Fruit fly (Drosophila melanogaster) whole organism, adult: ENCODE results near the gene trp.

ENCODE experiments used
- CG11617 ChIP-seq: fragments of 200-800 bp; sonication (Bioruptor generic); optimal IDR thresholded peaks from 2 replicates; lab custom pipeline; 2017; ENCODE audit warnings: mild to moderate bottlenecking, missing biosample characterization, missing genetic modification reagents, missing genetic modification characterization
- CG12768 ChIP-seq: fragments of 200-800 bp; sonication (Bioruptor generic); optimal IDR thresholded peaks from 2 replicates; lab custom pipeline; 2017; ENCODE audit warnings: missing biosample characterization, missing genetic modification characterization, mild to moderate bottlenecking, moderate library complexity, missing genetic modification reagents
- CG1620 ChIP-seq: fragments of 200-800 bp; sonication (Bioruptor generic); optimal IDR thresholded peaks from 2 replicates; lab custom pipeline; 2016; ENCODE audit warnings: missing biosample characterization, missing genetic modification characterization
- CG33017 ChIP-seq: fragments of 200-800 bp; sonication (Bioruptor generic); optimal IDR thresholded peaks from 2 replicates; lab custom pipeline; 2018; ENCODE audit warnings: missing biosample characterization, mild to moderate bottlenecking, missing genetic modification characterization, moderate library complexity
- CG7045 ChIP-seq: fragments of 200-800 bp; sonication (Bioruptor generic); optimal IDR thresholded peaks from 2 replicates; lab custom pipeline; 2017; ENCODE audit warnings: missing biosample characterization, mild to moderate bottlenecking, missing genetic modification characterization
- CG7101 ChIP-seq: fragments of 200-800 bp; sonication (Bioruptor generic); optimal IDR thresholded peaks from 2 replicates; lab custom pipeline; 2018; ENCODE audit warnings: missing biosample characterization, mild to moderate bottlenecking, missing genetic modification characterization, moderate library complexity
- Clk ChIP-seq: fragments of 200-800 bp; sonication (Bioruptor generic); optimal IDR thresholded peaks from 2 replicates; lab custom pipeline; 2017; ENCODE audit warnings: missing biosample characterization, missing genetic modification characterization
- Crg-1 ChIP-seq: fragments of 200-800 bp; sonication (Bioruptor generic); optimal IDR thresholded peaks from 2 replicates; lab custom pipeline; 2016; ENCODE audit warnings: missing biosample characterization, missing genetic modification characterization
- Hr96 ChIP-seq: fragments of 200-800 bp; sonication (Bioruptor generic); optimal IDR thresholded peaks from 2 replicates; lab custom pipeline; 2016; ENCODE audit warnings: missing biosample characterization, missing genetic modification characterization
- cnc ChIP-seq, 2 experiments: fragments of >200 bp; optimal IDR thresholded peaks; 2 replicates each; lab custom pipeline; 2017
- kay ChIP-seq: fragments of 200-800 bp; sonication (Bioruptor generic); peaks from one replicate; lab custom pipeline; 2016; ENCODE audit warnings: missing biosample characterization, missing genetic modification characterization, borderline replicate concordance
- ovo ChIP-seq: fragments of 200-800 bp; sonication (Bioruptor generic); optimal IDR thresholded peaks from 2 replicates; lab custom pipeline; 2016; ENCODE audit warnings: missing biosample characterization, missing genetic modification characterization
- pad ChIP-seq: fragments of 200-800 bp; sonication (Bioruptor generic); optimal IDR thresholded peaks from 3 replicates; lab custom pipeline; 2017; ENCODE audit warnings: missing biosample characterization, missing genetic modification characterization, mild to moderate bottlenecking, moderate library complexity, missing genetic modification reagents

DNA sequence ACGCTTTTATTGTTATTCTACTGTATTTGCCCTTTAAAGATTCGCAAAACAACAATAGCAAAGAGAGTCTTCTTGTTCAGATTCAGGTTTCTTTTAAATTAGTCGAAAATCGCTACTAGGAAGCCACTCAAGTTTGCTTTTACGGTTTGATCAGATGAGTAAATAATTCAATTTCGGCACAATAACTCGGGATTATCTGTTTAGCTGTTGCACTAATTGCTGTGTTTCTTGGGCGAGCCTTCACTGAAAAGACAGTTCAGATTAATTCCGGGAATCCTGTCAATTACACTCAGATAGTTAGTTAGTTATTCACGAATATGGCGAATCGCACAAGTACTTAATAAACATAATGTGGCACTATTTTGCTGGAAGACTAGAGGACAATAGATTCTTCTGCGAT is 53.4 kb downstream of the trp start:
- TF ChIP-seq CG33017 (no peak), CG12768 (no peak), CG11617 (no peak), Hr96 (no peak), ovo (GFP tag; lab: Kevin White, UChicago) (no peak), pad (no peak), kay (no peak), CG1620 (no peak), CG7101 (tag; lab: Kevin White, UChicago) (no peak), cnc (optimal IDR thresholded peaks at IDR 0.05; lab: Kevin White, UChicago) (no peak), Clk (GFP tag; lab: Kevin White, UChicago) (no peak), CG7045 (GFP tag; lab: Kevin White, UChicago) (no peak), Crg-1 (no peak)
